Fruit fly (Drosophila melanogaster): ENCODE measurements around the gene raskol.

Gene raskol

DNA sequence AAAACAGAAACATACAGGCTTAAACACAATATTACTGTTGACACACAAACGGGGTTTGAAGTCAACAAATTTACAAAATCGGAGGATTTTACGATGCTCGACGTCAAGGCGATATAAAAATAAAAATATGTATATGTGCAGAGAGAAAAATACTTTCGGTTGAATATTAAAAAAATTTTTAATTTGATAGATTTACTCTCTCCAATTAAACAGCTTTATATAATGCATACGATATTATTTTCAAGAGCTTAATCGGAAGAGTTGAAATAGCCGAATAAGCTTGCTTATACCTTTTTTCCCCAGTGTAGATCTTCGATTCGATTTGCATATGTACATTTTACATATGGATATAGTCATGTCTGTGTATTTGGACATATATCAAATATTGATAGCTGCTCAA is 13.3 kb upstream of the raskol start (continued):
- TF ChIP-seq Optix (GFP tag; IDR thresholded peaks at IDR 0.05): no peak
- TF ChIP-seq Blimp-1 (GFP tag; optimal IDR thresholded peaks at IDR 0.05): peak; percentile 16
- no peak for TF ChIP-seq zf30C (GFP tag; optimal IDR thresholded peaks at IDR 0.05)
- TF ChIP-seq CG10543 (GFP tag; optimal IDR thresholded peaks at IDR 0.05): no peak
- TF ChIP-seq abd-A (tag; optimal IDR thresholded peaks at IDR 0.05): no peak
- peak; percentile 62 for TF ChIP-seq CG6689 (GFP tag; IDR thresholded peaks at IDR 0.05)
- TF ChIP-seq Jarid2 (GFP tag; optimal IDR thresholded peaks at IDR 0.05): no peak
- TF ChIP-seq Mes4 (GFP tag; optimal IDR thresholded peaks at IDR 0.05): no peak
- no peak for TF ChIP-seq ERR (GFP tag; optimal IDR thresholded peaks at IDR 0.05)
- TF ChIP-seq CG8924 (tag; optimal IDR thresholded peaks at IDR 0.05): peak; percentile 34
- TF ChIP-seq chif (GFP tag; optimal IDR thresholded peaks at IDR 0.05): no peak
- TF ChIP-seq CG16779 (GFP tag; IDR thresholded peaks at IDR 0.05): 0 out of 2 replicates have a peak, but pooled peaks have one; percentile 18
- TF ChIP-seq CG9932 (GFP tag; IDR thresholded peaks at IDR 0.05): peak; percentile 84
- no peak for TF ChIP-seq Dad (GFP tag; optimal IDR thresholded peaks at IDR 0.05)
- peak; percentile 41; the same call in 1 of the 2 replicates for TF ChIP-seq bowl (GFP tag; IDR thresholded peaks at IDR 0.05)
- TF ChIP-seq lov (optimal IDR thresholded peaks at IDR 0.05): no peak
- TF ChIP-seq lov (GFP tag; IDR thresholded peaks at IDR 0.05): no peak
- TF ChIP-seq CG14710 (tag; optimal IDR thresholded peaks at IDR 0.05): no peak
- peak in 1 of 2 experiments; percentile 33 for TF ChIP-seq bsh (GFP tag; optimal IDR thresholded peaks at IDR 0.05)
- peak; percentile 70 for TF ChIP-seq ranshi (GFP tag; IDR thresholded peaks at IDR 0.05)
- no peak for TF ChIP-seq sim (GFP tag; IDR thresholded peaks at IDR 0.05)
- peak; percentile 0 for TF ChIP-seq Sox100B (GFP tag; optimal IDR thresholded peaks at IDR 0.05)
- TF ChIP-seq CG12391 (tag; optimal IDR thresholded peaks at IDR 0.05): peak; percentile 48
- no peak for TF ChIP-seq CG17802 (tag; optimal IDR thresholded peaks at IDR 0.05)

- TF ChIP-seq CG9817 (tag; optimal IDR thresholded peaks at IDR 0.05) (peak; percentile 4), zfh2 (GFP tag; optimal IDR thresholded peaks at IDR 0.05) (no peak), stwl (tag; optimal IDR thresholded peaks at IDR 0.05) (no peak), Bteb2 (GFP tag; optimal IDR thresholded peaks at IDR 0.05) (no peak), grau (tag; optimal IDR thresholded peaks at IDR 0.05) (peak; percentile 60), Hr51 (GFP tag; optimal IDR thresholded peaks at IDR 0.05) (no peak), dm (GFP tag; optimal IDR thresholded peaks at IDR 0.05) (no peak), CG11456 (GFP tag; IDR thresholded peaks at IDR 0.05) (no peak), Opbp (GFP tag; IDR thresholded peaks at IDR 0.05; ENCODE audit: partially characterized antibody) (no peak), CG32532 (GFP tag; IDR thresholded peaks at IDR 0.05) (0 out of 2 replicates have a peak, but pooled peaks have one; percentile 19), Med (GFP tag) (peak; percentile 19), sens (GFP tag) (peak; percentile 41)
These were observed 12.7 kb upstream of the raskol start for dm6 chrX:17697266-17697665.

DNA sequence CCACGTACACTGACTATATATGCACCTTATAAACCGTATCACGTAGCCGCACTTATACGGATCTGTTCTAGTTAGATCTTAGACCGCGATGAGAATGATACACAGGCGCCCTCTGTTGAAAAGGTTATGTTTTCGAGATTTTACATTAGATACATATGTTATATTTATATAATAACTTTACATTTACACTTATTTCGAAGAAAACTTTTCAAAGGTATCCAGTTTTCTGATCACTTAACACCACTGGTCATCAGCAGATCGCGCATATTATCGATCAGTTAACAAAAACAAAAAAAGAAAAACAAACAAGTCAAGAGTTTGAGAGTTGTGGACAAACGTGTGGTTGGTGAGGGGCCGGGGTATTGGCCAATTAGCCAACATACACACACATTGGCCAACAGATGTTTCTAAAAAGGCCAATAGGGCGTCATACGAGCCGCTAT is 12.2 kb upstream of the raskol start:
- TF ChIP-seq slp2 (GFP tag; optimal IDR thresholded peaks at IDR 0.05) (no peak), CTCF (GFP tag; optimal IDR thresholded peaks at IDR 0.05) (peak; percentile 89), Poxn (GFP tag; IDR thresholded peaks at IDR 0.05) (no peak), Dip2 (GFP tag; IDR thresholded peaks at IDR 0.05) (peak; percentile 76), CG17912 (GFP tag; optimal IDR thresholded peaks at IDR 0.05) (no peak), Pdp1 (GFP tag; optimal IDR thresholded peaks at IDR 0.05) (peak in 1 of 2 experiments; percentile 16), Bteb2 (GFP tag; optimal IDR thresholded peaks at IDR 0.05) (no peak), CG4360 (GFP tag; IDR thresholded peaks at IDR 0.05) (no peak), CG43689 (GFP tag; IDR thresholded peaks at IDR 0.05) (no peak), prd (optimal IDR thresholded peaks at IDR 0.05) (no peak), prd (GFP tag; IDR thresholded peaks at IDR 0.05) (no peak), fru (optimal IDR thresholded peaks at IDR 0.05) (no peak), onecut (GFP tag; IDR thresholded peaks at IDR 0.05) (peak; percentile 54), Ssrp (tag; optimal IDR thresholded peaks at IDR 0.05) (no peak), Elba2 (GFP tag; optimal IDR thresholded peaks at IDR 0.05) (peak; percentile 59), grn (GFP tag; optimal IDR thresholded peaks at IDR 0.05) (no peak), sc (optimal IDR thresholded peaks at IDR 0.05) (no peak), sc (GFP tag; optimal IDR thresholded peaks at IDR 0.05) (no peak)
